Fruit fly (Drosophila melanogaster) whole organism, wandering third instar larva: ENCODE data around the gene Cyp12a4.

Source experiments
- Abd-B ChIP-seq: fragments of >200 bp; optimal IDR thresholded peaks from 2 replicates; lab custom pipeline; 2017; ENCODE audit warnings: missing biosample characterization, missing genetic modification characterization
- CG32264 ChIP-seq: fragments of 200-800 bp; sonication (Bioruptor generic); optimal IDR thresholded peaks from 2 replicates; lab custom pipeline; 2016; ENCODE audit warnings: missing biosample characterization, missing genetic modification characterization
- CG9705 ChIP-seq: fragments of 200-800 bp; sonication (Bioruptor generic); optimal IDR thresholded peaks from 2 replicates; lab custom pipeline; 2018; ENCODE audit warnings: missing biosample characterization, mild to moderate bottlenecking, missing genetic modification characterization
- CrebA ChIP-seq: fragments of 200-800 bp; sonication (Bioruptor generic); optimal IDR thresholded peaks from 2 replicates; lab custom pipeline; 2016; ENCODE audit warnings: missing biosample characterization, mild to moderate bottlenecking, missing genetic modification characterization, borderline replicate concordance
- Dfd ChIP-seq: fragments of >200 bp; optimal IDR thresholded peaks from 2 replicates; lab custom pipeline; 2017; ENCODE audit warnings: missing biosample characterization, missing genetic modification characterization
- Dif ChIP-seq: fragments of 200-275, 200-300 bp; sonication (Bioruptor generic); optimal IDR thresholded peaks from 2 replicates; lab custom pipeline; 2018; ENCODE audit warnings: missing biosample characterization, missing genetic modification characterization; ENCODE audit not compliant: partially characterized antibody
- GATAd ChIP-seq: sonication (Bioruptor generic); optimal IDR thresholded peaks from 2 replicates; lab custom pipeline; 2016; ENCODE audit warnings: missing biosample characterization, missing genetic modification characterization
- HLH106 ChIP-seq: fragments of 200-800 bp; optimal IDR thresholded peaks from 3 replicates; lab custom pipeline; 2019; ENCODE audit warnings: missing biosample characterization, mild to moderate bottlenecking, missing genetic modification characterization, moderate library complexity
- Hnf4 ChIP-seq: fragments of 200-800 bp; sonication (Bioruptor generic); optimal IDR thresholded peaks from 2 replicates; lab custom pipeline; 2016; ENCODE audit warnings: missing biosample characterization, mild to moderate bottlenecking, missing genetic modification characterization
- Hr78 ChIP-seq: fragments of >200 bp; optimal IDR thresholded peaks from 2 replicates; lab custom pipeline; 2017; ENCODE audit warnings: missing biosample characterization, missing genetic modification characterization
- Hr83 ChIP-seq: fragments of 200-300 bp; sonication (Bioruptor generic); optimal IDR thresholded peaks from 2 replicates; lab custom pipeline; 2016; ENCODE audit warnings: missing biosample characterization, mild to moderate bottlenecking, missing genetic modification characterization, moderate library complexity; ENCODE audit not compliant: poor library complexity, severe bottlenecking
- Jra ChIP-seq: sonication (Bioruptor generic); optimal IDR thresholded peaks from 2 replicates; lab custom pipeline; 2016; ENCODE audit warnings: missing biosample characterization, missing genetic modification characterization
- Mio ChIP-seq: sonication (Bioruptor generic); optimal IDR thresholded peaks from 2 replicates; lab custom pipeline; 2016; ENCODE audit warnings: missing biosample characterization, missing genetic modification characterization
- Myc ChIP-seq: fragments of >200 bp; optimal IDR thresholded peaks from 2 replicates; lab custom pipeline; 2017
- N ChIP-seq: fragments of >200 bp; optimal IDR thresholded peaks from 2 replicates; lab custom pipeline; 2018; ENCODE audit warnings: missing biosample characterization, missing external identifiers, missing genetic modification characterization
- OdsH ChIP-seq: fragments of 200-800 bp; sonication (Bioruptor generic); optimal IDR thresholded peaks from 2 replicates; lab custom pipeline; 2016; ENCODE audit warnings: missing biosample characterization, mild to moderate bottlenecking, missing genetic modification characterization
- Rel ChIP-seq, 2 experiments: fragments of 200-800 bp; sonication (Bioruptor generic) in 1 of 2; optimal IDR thresholded peaks; 2 replicates in 1 of 2; 3 replicates in 1 of 2; lab custom pipeline; 2016 to 2019; ENCODE audit warnings: mild to moderate bottlenecking in 2 of 2, missing biosample characterization in 2 of 2, missing genetic modification characterization in 2 of 2, moderate library complexity in 1 of 2
- Sp1 ChIP-seq: fragments of 200-800 bp; sonication (Bioruptor generic); optimal IDR thresholded peaks from 3 replicates; lab custom pipeline; 2019; ENCODE audit warnings: missing biosample characterization, mild to moderate bottlenecking, missing genetic modification characterization, moderate library complexity
- Vsx2 ChIP-seq: fragments of 200-300, 225-300 bp; sonication (Bioruptor generic); optimal IDR thresholded peaks from 2 replicates; lab custom pipeline; 2018; ENCODE audit warnings: missing biosample characterization, missing genetic modification characterization; ENCODE audit not compliant: partially characterized antibody
- br ChIP-seq: fragments of 200-800 bp; sonication (Bioruptor generic); optimal IDR thresholded peaks from 2 replicates; lab custom pipeline; 2016; ENCODE audit warnings: missing biosample characterization, missing genetic modification characterization
- brk ChIP-seq: fragments of 200-800 bp; sonication (Bioruptor generic); optimal IDR thresholded peaks from 2 replicates; lab custom pipeline; 2016; ENCODE audit warnings: missing biosample characterization, mild to moderate bottlenecking, missing genetic modification characterization
- dl ChIP-seq, 2 experiments: fragments of 175-275, 200-275 bp in 1 of 2; fragments of 200-275 bp in 1 of 2; sonication (Bioruptor generic); optimal IDR thresholded peaks; lab custom pipeline; 2018; ENCODE audit warnings: mild to moderate bottlenecking in 2 of 2, missing biosample characterization in 2 of 2, missing genetic modification characterization in 2 of 2, moderate library complexity in 2 of 2; ENCODE audit not compliant: partially characterized antibody in 2 of 2, insufficient read depth in 1 of 2
- dmrt93B ChIP-seq: fragments of 200-800 bp; sonication (Bioruptor generic); optimal IDR thresholded peaks from 2 replicates; lab custom pipeline; 2018; ENCODE audit warnings: missing biosample characterization, mild to moderate bottlenecking, missing genetic modification characterization
- dsf ChIP-seq: sonication (Bioruptor generic); optimal IDR thresholded peaks from 2 replicates; lab custom pipeline; 2016; ENCODE audit warnings: missing biosample characterization, missing genetic modification characterization, borderline replicate concordance
- ey ChIP-seq: fragments of 200-800 bp; sonication (Bioruptor generic); optimal IDR thresholded peaks from 2 replicates; lab custom pipeline; 2016; ENCODE audit warnings: missing biosample characterization, missing genetic modification characterization
- foxo ChIP-seq, 2 experiments: fragments of 200-800 bp; sonication (Bioruptor generic); optimal IDR thresholded peaks; 2 replicates in 1 of 2; 3 replicates in 1 of 2; lab custom pipeline; 2016 to 2017; ENCODE audit warnings: missing biosample characterization in 2 of 2, missing genetic modification characterization in 2 of 2
- fru ChIP-seq: fragments of 200-800 bp; sonication (Bioruptor generic); optimal IDR thresholded peaks from 3 replicates; lab custom pipeline; 2016; ENCODE audit warnings: missing biosample characterization, mild to moderate bottlenecking, missing genetic modification characterization
- h ChIP-seq: fragments of 200-800 bp; sonication (Bioruptor generic); optimal IDR thresholded peaks from 3 replicates; lab custom pipeline; 2016; ENCODE audit warnings: missing biosample characterization, mild to moderate bottlenecking, missing genetic modification characterization
- jim ChIP-seq: fragments of 175-275, 200-325 bp; sonication (Bioruptor generic); optimal IDR thresholded peaks from 2 replicates; lab custom pipeline; 2016; ENCODE audit warnings: missing biosample characterization, mild to moderate bottlenecking, missing genetic modification characterization
- lola ChIP-seq: fragments of >200 bp; optimal IDR thresholded peaks from 2 replicates; lab custom pipeline; 2017; ENCODE audit warnings: missing biosample characterization, missing genetic modification characterization
- pan ChIP-seq: fragments of >200 bp; optimal IDR thresholded peaks from 2 replicates; lab custom pipeline; 2017
- psq ChIP-seq: fragments of 200-800 bp; sonication (Bioruptor generic); optimal IDR thresholded peaks from 3 replicates; lab custom pipeline; 2017; ENCODE audit warnings: missing biosample characterization, mild to moderate bottlenecking, missing genetic modification characterization, moderate library complexity
- rgr ChIP-seq: fragments of 200-800 bp; sonication (Bioruptor generic); optimal IDR thresholded peaks from 3 replicates; lab custom pipeline; 2016; ENCODE audit warnings: missing biosample characterization, mild to moderate bottlenecking, missing genetic modification characterization
- sage ChIP-seq: fragments of 200-800 bp; sonication (Bioruptor generic); optimal IDR thresholded peaks from 2 replicates; lab custom pipeline; 2016; ENCODE audit warnings: missing biosample characterization, mild to moderate bottlenecking, missing genetic modification characterization
- sv ChIP-seq: fragments of 200-800 bp; sonication (Bioruptor generic); optimal IDR thresholded peaks from 3 replicates; lab custom pipeline; 2016; ENCODE audit warnings: missing biosample characterization, missing genetic modification characterization
- tai ChIP-seq: sonication (Bioruptor generic); optimal IDR thresholded peaks from 2 replicates; lab custom pipeline; 2016; ENCODE audit warnings: missing biosample characterization, missing genetic modification characterization
- usp ChIP-seq: fragments of >200 bp; optimal IDR thresholded peaks from 2 replicates; lab custom pipeline; 2017; ENCODE audit warnings: missing biosample characterization, missing genetic modification characterization
- woc ChIP-seq: sonication (Bioruptor generic); optimal IDR thresholded peaks from 2 replicates; lab custom pipeline; 2016; ENCODE audit warnings: missing biosample characterization, mild to moderate bottlenecking, missing genetic modification characterization

Cyp12a4 gene

dm6 chr3R:19174512-19174911 is 39.6 kb downstream of the Cyp12a4 start:
- no peak for TF ChIP-seq CG32264 (GFP tag; lab: Kevin White, UChicago)
- no peak for TF ChIP-seq Vsx2 (GFP tag; lab: Kevin White, UChicago)
- no peak for TF ChIP-seq Hr83 (GFP tag; lab: Kevin White, UChicago)
- TF ChIP-seq N (GFP tag; lab: Kevin White, UChicago) = no peak
- TF ChIP-seq dsf (GFP tag; lab: Kevin White, UChicago) = no peak
- no peak for TF ChIP-seq br (GFP tag; lab: Kevin White, UChicago)
- no peak for TF ChIP-seq psq (GFP tag; lab: Kevin White, UChicago)

- TF ChIP-seq N (GFP tag; lab: Kevin White, UChicago) (no peak), woc (GFP tag; lab: Kevin White, UChicago) (no peak), Hr83 (GFP tag; lab: Kevin White, UChicago) (no peak), CG32264 (GFP tag; lab: Kevin White, UChicago) (no peak), rgr (GFP tag; lab: Kevin White, UChicago) (no peak), Hnf4 (no peak), dl (GFP tag; optimal IDR thresholded peaks at IDR 0.05; lab: Kevin White, UChicago; ENCODE audit: insufficient read depth in 1 of 2, partially characterized antibody in 2 of 2) (no peak), ey (no peak), Rel (GFP tag; optimal IDR thresholded peaks at IDR 0.05; lab: Kevin White, UChicago) (no peak), Rel (tag; optimal IDR thresholded peaks at IDR 0.05; lab: Kevin White, UChicago) (no peak), usp (GFP tag; lab: Kevin White, UChicago) (no peak), fru (GFP tag; lab: Kevin White, UChicago) (no peak), Dfd (GFP tag; lab: Kevin White, UChicago) (no peak), Sp1 (GFP tag; lab: Kevin White, UChicago) (no peak), HLH106 (tag; lab: Kevin White, UChicago) (no peak)
Observed at dm6 chr3R:19176700-19177099, 41.7 kb downstream of the Cyp12a4 start, which contains the start of gene CG14282. Gene CG14282 (plus strand): TSS chr3R:19177000.

dm6 chr3R:19180263-19180893 is 45.4 kb downstream of the Cyp12a4 start, which contains the start of the genes CG5555 and myd:
Gene CG5555 (minus strand): TSS chr3R:19180538.
Gene myd (plus strand): TSS chr3R:19180659.
- TF ChIP-seq usp (GFP tag; lab: Kevin White, UChicago) (no peak), Myc (no peak), sv (GFP tag; lab: Kevin White, UChicago) (peak; percentile 10), Sp1 (GFP tag; lab: Kevin White, UChicago) (peak; percentile 54), GATAd (GFP tag; lab: Kevin White, UChicago) (peak; percentile 7), jim (GFP tag; lab: Kevin White, UChicago) (no peak), lola (GFP tag; lab: Kevin White, UChicago) (no peak), Abd-B (GFP tag; lab: Kevin White, UChicago) (no peak), N (GFP tag; lab: Kevin White, UChicago) (no peak), CG9705 (GFP tag; lab: Kevin White, UChicago) (no peak), Hnf4 (peak; percentile 78), fru (GFP tag; lab: Kevin White, UChicago) (peak; percentile 90), rgr (GFP tag; lab: Kevin White, UChicago) (peak; percentile 72), pan (lab: Kevin White, UChicago) (no peak), woc (GFP tag; lab: Kevin White, UChicago) (peak; percentile 27), br (GFP tag; lab: Kevin White, UChicago) (peak; percentile 64), CG32264 (GFP tag; lab: Kevin White, UChicago) (peak; percentile 54), dsf (GFP tag; lab: Kevin White, UChicago) (peak; percentile 39), dmrt93B (GFP tag; lab: Kevin White, UChicago) (no peak), Dfd (GFP tag; lab: Kevin White, UChicago) (no peak), Vsx2 (GFP tag; lab: Kevin White, UChicago) (peak; percentile 20), psq (GFP tag; lab: Kevin White, UChicago) (peak; percentile 77), Mio (no peak), sage (peak; percentile 30), OdsH (GFP tag; lab: Kevin White, UChicago) (peak; percentile 64), foxo (GFP tag; optimal IDR thresholded peaks at IDR 0.05; lab: Kevin White, UChicago) (peak in 1 of 2 experiments; percentile 62), Hr83 (GFP tag; lab: Kevin White, UChicago) (no peak), HLH106 (tag; lab: Kevin White, UChicago) (peak; percentile 52), dl (GFP tag; optimal IDR thresholded peaks at IDR 0.05; lab: Kevin White, UChicago; ENCODE audit: insufficient read depth in 1 of 2, partially characterized antibody in 2 of 2) (no peak), h (peak; percentile 82), Rel (GFP tag; optimal IDR thresholded peaks at IDR 0.05; lab: Kevin White, UChicago) (no peak), Rel (tag; optimal IDR thresholded peaks at IDR 0.05; lab: Kevin White, UChicago) (peak; percentile 39), CrebA (peak; percentile 32), ey (peak; percentile 68), brk (GFP tag; lab: Kevin White, UChicago) (peak; percentile 80), tai (GFP tag; lab: Kevin White, UChicago) (peak; percentile 78), Jra (peak; percentile 47), Dif (GFP tag; lab: Kevin White, UChicago) (peak; percentile 51), Hr78 (GFP tag; lab: Kevin White, UChicago) (no peak)
- TF ChIP-seq, all 38 proteins: peak for 24
